Worm (Caenorhabditis elegans) whole organism, L2 larva: ENCODE results near the gene K10D11.4.
A peak's percentile ranks its signal among the peaks of the same experiment; 100 is the strongest.

Experiments used
- C34F6.9 ChIP-seq: fragments of 150-350 bp; optimal IDR thresholded peaks from 2 replicates; lab custom pipeline; 2014; ENCODE audit warnings: missing biosample characterization, missing genetic modification characterization
- F13H6.1 ChIP-seq: sonication (generic microtip); optimal IDR thresholded peaks from 2 replicates; lab custom pipeline; 2016; ENCODE audit warnings: missing genetic modification characterization, missing compliant biosample characterization
- R02D3.7 ChIP-seq: fragments of 150-350 bp; optimal IDR thresholded peaks from 2 replicates; lab custom pipeline; 2014; ENCODE audit warnings: missing biosample characterization, missing genetic modification characterization
- Y55F3AM.14 ChIP-seq: fragments of 200-800 bp; sonication (Bioruptor generic); optimal IDR thresholded peaks from 2 replicates; lab custom pipeline; 2018; ENCODE audit warnings: mild to moderate bottlenecking, missing genetic modification characterization, missing compliant biosample characterization
- ZK546.5 ChIP-seq: sonication (generic microtip); optimal IDR thresholded peaks from 2 replicates; lab custom pipeline; 2017; ENCODE audit warnings: missing biosample characterization, missing genetic modification characterization
- ama-1 ChIP-seq: fragments of 150-350 bp; optimal IDR thresholded peaks from 2 replicates; lab custom pipeline; 2018; ENCODE audit warnings: inconsistent platforms
- blmp-1 ChIP-seq: sonication (generic microtip); optimal IDR thresholded peaks from 2 replicates; lab custom pipeline; 2017; ENCODE audit warnings: missing genetic modification characterization, mild to moderate bottlenecking, missing compliant biosample characterization, antibody characterized with exemption, moderate library complexity; ENCODE audit not compliant: insufficient read depth
- crh-2 ChIP-seq: sonication (generic microtip); optimal IDR thresholded peaks from 2 replicates; lab custom pipeline; 2017; ENCODE audit warnings: missing biosample characterization, missing genetic modification characterization
- dmd-4 ChIP-seq: sonication (generic microtip); optimal IDR thresholded peaks from 2 replicates; lab custom pipeline; 2017; ENCODE audit warnings: missing biosample characterization, missing genetic modification characterization
- elt-1 ChIP-seq: fragments of 150-350 bp; optimal IDR thresholded peaks from 2 replicates; lab custom pipeline; 2014; ENCODE audit warnings: missing biosample characterization, missing genetic modification characterization
- fos-1 ChIP-seq: fragments of 150-350 bp; optimal IDR thresholded peaks from 2 replicates; lab custom pipeline; 2014; ENCODE audit warnings: missing biosample characterization, missing genetic modification characterization
- gmeb-1 ChIP-seq: fragments of 150-350 bp; optimal IDR thresholded peaks from 2 replicates; lab custom pipeline; 2014; ENCODE audit warnings: missing biosample characterization, missing genetic modification characterization
- lin-11 ChIP-seq: fragments of 150-350 bp; sonication (generic microtip); optimal IDR thresholded peaks from 2 replicates; lab custom pipeline; 2014; ENCODE audit warnings: missing biosample characterization, missing genetic modification characterization, inconsistent platforms, mixed read lengths
- lin-13 ChIP-seq: fragments of 150-350 bp; optimal IDR thresholded peaks from 2 replicates; lab custom pipeline; 2014; ENCODE audit warnings: missing biosample characterization, missing genetic modification reagents, missing genetic modification characterization
- lin-39 ChIP-seq: fragments of 150-350 bp; optimal IDR thresholded peaks from 2 replicates; lab custom pipeline; 2014; ENCODE audit warnings: missing biosample characterization, missing genetic modification reagents, missing genetic modification characterization
- lsy-2 ChIP-seq, 2 experiments: fragments of 150-350 bp in 1 of 2; sonication (generic microtip) in 1 of 2; optimal IDR thresholded peaks; 2 replicates each; lab custom pipeline; 2014 to 2017; ENCODE audit warnings: missing biosample characterization in 2 of 2, missing genetic modification characterization in 2 of 2
- mab-5 ChIP-seq: fragments of 150-350 bp; optimal IDR thresholded peaks from 2 replicates; lab custom pipeline; 2014; ENCODE audit warnings: missing biosample characterization, missing genetic modification characterization
- mbf-1 ChIP-seq: sonication (generic microtip); optimal IDR thresholded peaks from 2 replicates; lab custom pipeline; 2017; ENCODE audit warnings: missing biosample characterization, missing genetic modification characterization
- mdl-1 ChIP-seq, 2 experiments: fragments of 150-350 bp in 1 of 2; sonication (generic microtip) in 1 of 2; optimal IDR thresholded peaks; 2 replicates each; lab custom pipeline; 2017; ENCODE audit warnings: missing biosample characterization in 2 of 2, missing genetic modification characterization in 2 of 2
- nhr-10 ChIP-seq: sonication (generic microtip); optimal IDR thresholded peaks from 2 replicates; lab custom pipeline; 2017; ENCODE audit warnings: missing biosample characterization, missing genetic modification characterization
- nhr-12 ChIP-seq: fragments of 150-350 bp; optimal IDR thresholded peaks from 2 replicates; lab custom pipeline; 2014; ENCODE audit warnings: missing biosample characterization, missing genetic modification characterization
- nhr-129 ChIP-seq: fragments of 150-350 bp; optimal IDR thresholded peaks from 2 replicates; lab custom pipeline; 2014; ENCODE audit warnings: missing biosample characterization, missing genetic modification characterization
- nhr-21 ChIP-seq: fragments of 150-350 bp; optimal IDR thresholded peaks from 2 replicates; lab custom pipeline; 2014; ENCODE audit warnings: missing biosample characterization, missing genetic modification characterization
- nhr-23 ChIP-seq: fragments of 150-350 bp; optimal IDR thresholded peaks from 2 replicates; lab custom pipeline; 2014; ENCODE audit warnings: missing biosample characterization, missing genetic modification reagents, missing genetic modification characterization
- nhr-237 ChIP-seq: fragments of 150-350 bp; optimal IDR thresholded peaks from 2 replicates; lab custom pipeline; 2014; ENCODE audit warnings: missing biosample characterization, missing genetic modification characterization
- nhr-25 ChIP-seq: fragments of 150-350 bp; sonication (generic microtip); optimal IDR thresholded peaks from 3 replicates; lab custom pipeline; 2014; ENCODE audit warnings: missing biosample characterization, missing genetic modification characterization
- nhr-6 ChIP-seq: fragments of 150-350 bp; optimal IDR thresholded peaks from 2 replicates; lab custom pipeline; 2014; ENCODE audit warnings: missing biosample characterization, missing genetic modification characterization
- nhr-77 ChIP-seq: fragments of 150-350 bp; optimal IDR thresholded peaks from 2 replicates; lab custom pipeline; 2014; ENCODE audit warnings: missing biosample characterization, missing genetic modification characterization
- peb-1 ChIP-seq: fragments of 150-350 bp; optimal IDR thresholded peaks from 2 replicates; lab custom pipeline; 2014; ENCODE audit warnings: missing biosample characterization, missing genetic modification characterization
- sem-4 ChIP-seq: fragments of 150-350 bp; optimal IDR thresholded peaks from 2 replicates; lab custom pipeline; 2014; ENCODE audit warnings: missing biosample characterization, missing genetic modification reagents, missing genetic modification characterization
- sma-9 ChIP-seq, 2 experiments: fragments of 150-350 bp in 1 of 2; sonication (generic microtip) in 1 of 2; optimal IDR thresholded peaks; 2 replicates each; lab custom pipeline; 2014 to 2016; ENCODE audit warnings: missing genetic modification characterization in 2 of 2, mild to moderate bottlenecking in 1 of 2, missing biosample characterization in 1 of 2, missing compliant biosample characterization in 1 of 2, missing genetic modification reagents in 1 of 2, moderate library complexity in 1 of 2
- unc-39 ChIP-seq: fragments of 150-350 bp; optimal IDR thresholded peaks from 2 replicates; lab custom pipeline; 2014; ENCODE audit warnings: missing biosample characterization, missing genetic modification characterization
- unc-55 ChIP-seq: fragments of 150-350 bp; sonication (generic microtip); optimal IDR thresholded peaks from 3 replicates; lab custom pipeline; 2014; ENCODE audit warnings: missing biosample characterization, missing genetic modification reagents, missing genetic modification characterization
- unc-62 ChIP-seq: fragments of 150-350 bp; optimal IDR thresholded peaks from 2 replicates; lab custom pipeline; 2014; ENCODE audit warnings: missing biosample characterization, missing genetic modification reagents, missing genetic modification characterization
- zag-1 ChIP-seq: fragments of 150-350 bp; optimal IDR thresholded peaks from 2 replicates; lab custom pipeline; 2014; ENCODE audit warnings: missing biosample characterization, missing genetic modification characterization
- ztf-11 ChIP-seq: sonication (generic microtip); optimal IDR thresholded peaks from 2 replicates; lab custom pipeline; 2017; ENCODE audit warnings: missing biosample characterization, missing genetic modification characterization
- ztf-4 ChIP-seq: fragments of 150-350 bp; optimal IDR thresholded peaks from 2 replicates; lab custom pipeline; 2014; ENCODE audit warnings: missing biosample characterization, missing genetic modification characterization

The K10D11.4 gene

ce11 chrIV:13028746-13029673 lies 34.7 kb upstream of the K10D11.4 start:
- TF ChIP-seq fos-1 (peak; percentile 16), C34F6.9 (tag; lab: Kevin White, UChicago) (peak; percentile 4), unc-55 (no peak)

- TF ChIP-seq lin-39 (tag; lab: Kevin White, UChicago), result no peak
- no peak for TF ChIP-seq unc-39
- no peak for TF ChIP-seq ztf-4
- TF ChIP-seq zag-1, result no peak
- peak; percentile 48 for TF ChIP-seq sem-4 (tag; lab: Kevin White, UChicago)
- TF ChIP-seq peb-1 (tag; lab: Kevin White, UChicago), result no peak
- no peak for TF ChIP-seq gmeb-1
- TF ChIP-seq ZK546.5 (tag; lab: Kevin White, UChicago), result no peak
- TF ChIP-seq elt-1, result no peak
- peak; percentile 17 for TF ChIP-seq Y55F3AM.14 (GFP tag; lab: Kevin White, UChicago)
- no peak for TF ChIP-seq nhr-21 (tag; lab: Kevin White, UChicago)
- TF ChIP-seq nhr-129 (tag; lab: Kevin White, UChicago), result peak; percentile 32
- no peak for TF ChIP-seq lin-11 (tag; lab: Kevin White, UChicago)
- peak; percentile 1 for TF ChIP-seq crh-2 (tag; lab: Kevin White, UChicago)
Observed at ce11 chrIV:13027801-13028641, 33.7 kb upstream of the K10D11.4 start.

- TF ChIP-seq mbf-1 (tag; lab: Kevin White, UChicago), result no peak
- no peak for TF ChIP-seq lsy-2 (tag; optimal IDR thresholded peaks at IDR 0.05; lab: Kevin White, UChicago)
- TF ChIP-seq fos-1, result peak; percentile 69
- TF ChIP-seq ama-1 (lab: Kevin White, UChicago), result no peak
- no peak for TF ChIP-seq mab-5 (tag; lab: Kevin White, UChicago)
- TF ChIP-seq zag-1, result no peak
- peak; percentile 2 for TF ChIP-seq crh-2 (tag; lab: Kevin White, UChicago)
- TF ChIP-seq ztf-11, result no peak
- no peak for TF ChIP-seq Y55F3AM.14 (GFP tag; lab: Kevin White, UChicago)
- TF ChIP-seq sma-9 (GFP tag; optimal IDR thresholded peaks at IDR 0.05; lab: Kevin White, UChicago), result peak; percentile 85
- no peak for TF ChIP-seq sma-9 (tag; optimal IDR thresholded peaks at IDR 0.05; lab: Kevin White, UChicago)
- TF ChIP-seq nhr-6 (tag; lab: Kevin White, UChicago), result no peak
- TF ChIP-seq R02D3.7 (tag; lab: Kevin White, UChicago), result no peak
- TF ChIP-seq nhr-237, result no peak
- TF ChIP-seq nhr-23 (tag; lab: Kevin White, UChicago), result no peak
- peak in 1 of 2 experiments; percentile 8 for TF ChIP-seq mdl-1 (tag; optimal IDR thresholded peaks at IDR 0.05; lab: Kevin White, UChicago)
- no peak for TF ChIP-seq lin-13 (GFP tag; lab: Kevin White, UChicago)
- no peak for TF ChIP-seq F13H6.1 (tag; lab: Kevin White, UChicago)
- no peak for TF ChIP-seq nhr-12
- TF ChIP-seq ZK546.5 (tag; lab: Kevin White, UChicago), result no peak
- no peak for TF ChIP-seq nhr-25 (tag; lab: Kevin White, UChicago)
- TF ChIP-seq ztf-4, result no peak
- no peak for TF ChIP-seq C34F6.9 (tag; lab: Kevin White, UChicago)
- no peak for TF ChIP-seq unc-62 (GFP tag; lab: Kevin White, UChicago)
- TF ChIP-seq nhr-77 (tag; lab: Kevin White, UChicago), result no peak
- no peak for TF ChIP-seq blmp-1
- no peak for TF ChIP-seq nhr-129 (tag; lab: Kevin White, UChicago)
- TF ChIP-seq nhr-10 (tag; lab: Kevin White, UChicago), result no peak
- no peak for TF ChIP-seq dmd-4 (tag; lab: Kevin White, UChicago)
Observed at ce11 chrIV:13026762-13027161, 32.5 kb upstream of the K10D11.4 start.
